Fruit fly (Drosophila melanogaster): ENCODE measurements around the gene CG13994.

Gene CG13994

DNA sequence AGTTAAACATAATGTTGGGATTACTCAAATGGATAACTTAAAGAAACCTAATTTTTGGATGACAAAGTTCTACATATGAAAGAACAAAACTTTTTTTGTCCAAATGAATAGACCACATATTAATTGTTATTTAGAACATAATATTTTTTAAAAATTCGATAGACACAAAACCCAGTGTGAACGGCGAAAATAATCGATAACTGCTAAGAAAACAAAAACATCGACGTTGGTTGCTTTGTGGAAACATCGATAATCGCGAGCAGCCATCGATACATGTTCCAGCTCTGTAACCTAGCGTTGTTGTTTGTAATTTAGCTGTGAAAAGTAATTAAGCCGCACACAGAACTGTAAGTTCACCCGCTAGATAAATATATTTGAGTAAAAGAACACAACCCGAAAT lies 12.2 kb upstream of the CG13994 start, which contains the start of gene CG9135 (continued):
- TF ChIP-seq CG9876 (GFP tag; optimal IDR thresholded peaks at IDR 0.05) = no peak
- peak; percentile 19 for TF ChIP-seq CG6254 (GFP tag; optimal IDR thresholded peaks at IDR 0.05)
- TF ChIP-seq sna (GFP tag; IDR thresholded peaks at IDR 0.05; ENCODE audit: partially characterized antibody) = peak; percentile 98
- peak; percentile 36 for TF ChIP-seq CG2712 (tag; optimal IDR thresholded peaks at IDR 0.05)
- TF ChIP-seq Doc3 (GFP tag; IDR thresholded peaks at IDR 0.05; ENCODE audit: partially characterized antibody) = peak; percentile 97
- no peak for TF ChIP-seq tll (GFP tag; optimal IDR thresholded peaks at IDR 0.05)
- TF ChIP-seq knrl (GFP tag; IDR thresholded peaks at IDR 0.05; ENCODE audit: partially characterized antibody) = peak; percentile 98
- peak; percentile 14 for TF ChIP-seq CG4617 (GFP tag; optimal IDR thresholded peaks at IDR 0.05; ENCODE audit: borderline replicate concordance)
- TF ChIP-seq CG8290 (GFP tag; optimal IDR thresholded peaks at IDR 0.05) = no peak
- TF ChIP-seq CG8290 (tag; optimal IDR thresholded peaks at IDR 0.05) = peak in 1 of 2 experiments; percentile 55
- TF ChIP-seq jumu (GFP tag; optimal IDR thresholded peaks at IDR 0.05) = no peak
- no peak for TF ChIP-seq CG17612 (GFP tag; IDR thresholded peaks at IDR 0.05)
- no peak for TF ChIP-seq cg (GFP tag; optimal IDR thresholded peaks at IDR 0.05)
- TF ChIP-seq unpg (GFP tag; optimal IDR thresholded peaks at IDR 0.05) = no peak
- TF ChIP-seq slp2 (GFP tag; optimal IDR thresholded peaks at IDR 0.05) = no peak
- TF ChIP-seq Ets97D (GFP tag; optimal IDR thresholded peaks at IDR 0.05) = peak; percentile 10
- TF ChIP-seq chn (GFP tag; optimal IDR thresholded peaks at IDR 0.05) = no peak
- no peak for TF ChIP-seq CG12071 (GFP tag; optimal IDR thresholded peaks at IDR 0.05)
- no peak for TF ChIP-seq Camta (GFP tag; optimal IDR thresholded peaks at IDR 0.05)
- TF ChIP-seq chinmo (GFP tag; IDR thresholded peaks at IDR 0.05; ENCODE audit: partially characterized antibody) = peak; percentile 98
- TF ChIP-seq dm (GFP tag; optimal IDR thresholded peaks at IDR 0.05) = no peak
- no peak for TF ChIP-seq org-1 (GFP tag; optimal IDR thresholded peaks at IDR 0.05)
- no peak for TF ChIP-seq sc (optimal IDR thresholded peaks at IDR 0.05)
- no peak for TF ChIP-seq sc (GFP tag; optimal IDR thresholded peaks at IDR 0.05)
- TF ChIP-seq Scr (GFP tag; IDR thresholded peaks at IDR 0.05; ENCODE audit: partially characterized antibody) = peak; percentile 98
- peak; percentile 99 for TF ChIP-seq CG42726 (GFP tag; IDR thresholded peaks at IDR 0.05; ENCODE audit: partially characterized antibody)
- peak; percentile 99 for TF ChIP-seq Bgb (GFP tag; IDR thresholded peaks at IDR 0.05; ENCODE audit: partially characterized antibody)
- TF ChIP-seq CG15073 (GFP tag; optimal IDR thresholded peaks at IDR 0.05) = no peak
- TF ChIP-seq seq (GFP tag; IDR thresholded peaks at IDR 0.05) = no peak
- TF ChIP-seq lmd (GFP tag; IDR thresholded peaks at IDR 0.05) = no peak
- TF ChIP-seq CG9932 (GFP tag; IDR thresholded peaks at IDR 0.05) = peak; percentile 59; the same call in 1 of the 2 replicates
- TF ChIP-seq Meics (GFP tag; optimal IDR thresholded peaks at IDR 0.05) = no peak
- peak; percentile 23 for TF ChIP-seq HmgZ (tag; optimal IDR thresholded peaks at IDR 0.05)
- peak; percentile 88 for TF ChIP-seq bigmax (GFP tag; optimal IDR thresholded peaks at IDR 0.05)
- TF ChIP-seq CG11247 (GFP tag; IDR thresholded peaks at IDR 0.05) = no peak
- TF ChIP-seq CG3726 (GFP tag; IDR thresholded peaks at IDR 0.05) = no peak
- peak; percentile 72 for TF ChIP-seq CG30020 (tag; optimal IDR thresholded peaks at IDR 0.05)
- peak; percentile 60 for TF ChIP-seq CG3995 (GFP tag; optimal IDR thresholded peaks at IDR 0.05)
- TF ChIP-seq CG9609 (GFP tag; optimal IDR thresholded peaks at IDR 0.05) = no peak
- TF ChIP-seq ase (GFP tag; IDR thresholded peaks at IDR 0.05) = no peak
- peak; percentile 94 for TF ChIP-seq CG7357 (GFP tag; IDR thresholded peaks at IDR 0.05)
- TF ChIP-seq CG34376 (GFP tag; optimal IDR thresholded peaks at IDR 0.05) = no peak
- TF ChIP-seq zen (tag; optimal IDR thresholded peaks at IDR 0.05) = peak; percentile 56
- TF ChIP-seq CG2120 (GFP tag; optimal IDR thresholded peaks at IDR 0.05) = no peak
- TF ChIP-seq zf30C (GFP tag; optimal IDR thresholded peaks at IDR 0.05) = no peak
- TF ChIP-seq crp (GFP tag; optimal IDR thresholded peaks at IDR 0.05) = peak in 1 of 2 experiments; percentile 19
- peak; percentile 99 for TF ChIP-seq mld (GFP tag; IDR thresholded peaks at IDR 0.05; ENCODE audit: partially characterized antibody)
- no peak for TF ChIP-seq CG16815 (GFP tag; optimal IDR thresholded peaks at IDR 0.05)
- TF ChIP-seq ab (GFP tag; optimal IDR thresholded peaks at IDR 0.05) = no peak
- no peak for TF ChIP-seq Max (GFP tag; optimal IDR thresholded peaks at IDR 0.05)
- TF ChIP-seq Opbp (GFP tag; IDR thresholded peaks at IDR 0.05; ENCODE audit: partially characterized antibody) = peak; percentile 99

Measured in whole organism, embryonic.